Fruit fly (Drosophila melanogaster) whole organism, embryonic: ENCODE measurements around the gene Sumo.

Experiments
- Blimp-1 ChIP-seq: fragments of 200-800 bp; sonication (Bioruptor generic); optimal IDR thresholded peaks from 3 replicates; lab custom pipeline; 2018; ENCODE audit warnings: missing biosample characterization, missing genetic modification characterization, mild to moderate bottlenecking, moderate library complexity, missing genetic modification reagents
- C15 ChIP-seq: fragments of 200-800 bp; sonication (Bioruptor generic); IDR thresholded peaks from 3 replicates; pipeline ENCODE4 v1.3.6; 2022; ENCODE audit warnings: missing biosample characterization, missing genetic modification characterization
- CG10267 ChIP-seq: fragments of 200-800 bp; sonication (Bioruptor generic); optimal IDR thresholded peaks from 2 replicates; lab custom pipeline; 2018; ENCODE audit warnings: missing biosample characterization, mild to moderate bottlenecking, missing genetic modification characterization, moderate library complexity
- CG11695 ChIP-seq: fragments of 200-800 bp; sonication (Bioruptor generic); IDR thresholded peaks from 3 replicates; pipeline ENCODE4 v1.3.6; 2022; ENCODE audit warnings: missing biosample characterization, missing genetic modification characterization
- CG12219 ChIP-seq: fragments of 200-800 bp; sonication (Bioruptor generic); optimal IDR thresholded peaks from 3 replicates; lab custom pipeline; 2018; ENCODE audit warnings: missing biosample characterization, mild to moderate bottlenecking, missing genetic modification characterization
- CG1233 ChIP-seq: fragments of 200-800 bp; sonication (Bioruptor generic); optimal IDR thresholded peaks from 4 replicates; lab custom pipeline; 2018; ENCODE audit warnings: missing biosample characterization, mild to moderate bottlenecking, missing genetic modification characterization
- CG13624 ChIP-seq: fragments of 200-800 bp; sonication (Bioruptor generic); optimal IDR thresholded peaks from 2 replicates; lab custom pipeline; 2016; ENCODE audit warnings: missing biosample characterization, missing genetic modification characterization
- CG14667 ChIP-seq: fragments of 200-800 bp; sonication (Bioruptor generic); IDR thresholded peaks from 2 replicates; pipeline ENCODE4 v1.3.6; 2022; ENCODE audit warnings: missing biosample characterization, missing genetic modification characterization
- CG15514 ChIP-seq: fragments of 200-800 bp; sonication (Bioruptor generic); optimal IDR thresholded peaks from 3 replicates; lab custom pipeline; 2017; ENCODE audit warnings: missing biosample characterization, missing genetic modification characterization, mild to moderate bottlenecking, moderate library complexity, missing genetic modification reagents
- CG17361 ChIP-seq: fragments of 200-800 bp; sonication (Bioruptor generic); IDR thresholded peaks from 3 replicates; pipeline ENCODE4 v1.3.6; 2022; ENCODE audit warnings: missing biosample characterization, missing genetic modification characterization
- CG17802 ChIP-seq: fragments of 200-800 bp; sonication (Bioruptor generic); optimal IDR thresholded peaks from 2 replicates; lab custom pipeline; 2018; ENCODE audit warnings: missing biosample characterization, mild to moderate bottlenecking, missing genetic modification characterization, moderate library complexity
- CG18011 ChIP-seq: fragments of 200-800 bp; sonication (Bioruptor generic); optimal IDR thresholded peaks from 2 replicates; lab custom pipeline; 2017; ENCODE audit warnings: missing biosample characterization, missing genetic modification characterization, mild to moderate bottlenecking, moderate library complexity, missing genotype
- CG2678 ChIP-seq: fragments of 200-800 bp; sonication (Bioruptor generic); optimal IDR thresholded peaks from 3 replicates; lab custom pipeline; 2019; ENCODE audit warnings: missing biosample characterization, mild to moderate bottlenecking, missing genetic modification characterization, moderate library complexity
- CG31388 ChIP-seq: fragments of 200-800 bp; sonication (Bioruptor generic); optimal IDR thresholded peaks from 2 replicates; lab custom pipeline; 2016; ENCODE audit warnings: missing biosample characterization, missing genetic modification characterization
- CG4424 ChIP-seq: fragments of 200-800 bp; sonication (Bioruptor generic); optimal IDR thresholded peaks from 3 replicates; lab custom pipeline; 2016; ENCODE audit warnings: missing biosample characterization, missing genetic modification characterization
- CG6813 ChIP-seq: fragments of 200-800 bp; sonication (Bioruptor generic); optimal IDR thresholded peaks from 2 replicates; lab custom pipeline; 2017; ENCODE audit warnings: missing biosample characterization, missing genetic modification characterization, mild to moderate bottlenecking, moderate library complexity, missing genetic modification reagents
- CG7357 ChIP-seq: fragments of 200-800 bp; sonication (Bioruptor generic); IDR thresholded peaks from 3 replicates; pipeline ENCODE4 v1.3.6; 2022; ENCODE audit warnings: missing biosample characterization, missing genetic modification characterization
- CG7556 ChIP-seq: fragments of 200-800 bp; sonication (Bioruptor generic); optimal IDR thresholded peaks from 2 replicates; lab custom pipeline; 2017; ENCODE audit warnings: missing biosample characterization, mild to moderate bottlenecking, missing genetic modification characterization
- CG7745 ChIP-seq: fragments of 200-800 bp; sonication (Bioruptor generic); optimal IDR thresholded peaks from 2 replicates; lab custom pipeline; 2018; ENCODE audit warnings: missing biosample characterization, mild to moderate bottlenecking, missing genetic modification characterization, moderate library complexity
- CG7963 ChIP-seq: fragments of 200-800 bp; sonication (Bioruptor generic); IDR thresholded peaks from 3 replicates; pipeline ENCODE4 v1.3.6; 2022; ENCODE audit warnings: missing biosample characterization, missing genetic modification characterization; ENCODE audit not compliant: partially characterized antibody
- CG9817 ChIP-seq: fragments of 200-800 bp; sonication (Bioruptor generic); optimal IDR thresholded peaks from 2 replicates; lab custom pipeline; 2018; ENCODE audit warnings: missing biosample characterization, mild to moderate bottlenecking, missing genetic modification characterization, moderate library complexity
- Dref ChIP-seq: fragments of 200-800 bp; sonication (Bioruptor generic); IDR thresholded peaks from 2 replicates; pipeline ENCODE4 v1.3.6; 2022; ENCODE audit warnings: missing biosample characterization, missing genetic modification characterization
- E2f2 ChIP-seq: fragments of 200-800 bp; sonication (Bioruptor generic); IDR thresholded peaks from 2 replicates; pipeline ENCODE4 v1.3.6; 2022; ENCODE audit warnings: missing biosample characterization, missing genetic modification characterization
- H15 ChIP-seq: fragments of 200-800 bp; sonication (Bioruptor generic); IDR thresholded peaks from 3 replicates; pipeline ENCODE4 v1.3.6; 2022; ENCODE audit warnings: missing biosample characterization, missing genetic modification characterization
- Hr3 ChIP-seq: fragments of 200-800 bp; sonication (Bioruptor generic); optimal IDR thresholded peaks from 3 replicates; lab custom pipeline; 2016; ENCODE audit warnings: missing biosample characterization, missing genetic modification characterization
- Hsf ChIP-seq: fragments of 200-800 bp; sonication (Bioruptor generic); optimal IDR thresholded peaks from 3 replicates; lab custom pipeline; 2016; ENCODE audit warnings: missing biosample characterization, missing genetic modification characterization
- MTF-1 ChIP-seq: fragments of 200-800 bp; sonication (Bioruptor generic); optimal IDR thresholded peaks from 2 replicates; lab custom pipeline; 2018; ENCODE audit warnings: missing biosample characterization, mild to moderate bottlenecking, missing genetic modification characterization, borderline replicate concordance
- Mad ChIP-seq: fragments of 200-800 bp; sonication (Bioruptor generic); optimal IDR thresholded peaks from 2 replicates; lab custom pipeline; 2016; ENCODE audit warnings: missing biosample characterization, missing genetic modification characterization
- Side ChIP-seq: fragments of 200-800 bp; sonication (Bioruptor generic); optimal IDR thresholded peaks from 2 replicates; lab custom pipeline; 2016; ENCODE audit warnings: missing biosample characterization, missing genetic modification characterization
- Trl ChIP-seq, 3 experiments: fragments of >200 bp in 2 of 3; fragments of 200-800 bp in 1 of 3; sonication (Bioruptor generic) in 1 of 3; optimal IDR thresholded peaks; 2 replicates in 1 of 3; 3 replicates in 2 of 3; lab custom pipeline; 2016 to 2017; ENCODE audit warnings: missing biosample characterization in 1 of 3, missing genetic modification characterization in 1 of 3
- bab2 ChIP-seq: fragments of 200-800 bp; sonication (Bioruptor generic); optimal IDR thresholded peaks from 2 replicates; lab custom pipeline; 2016; ENCODE audit warnings: missing biosample characterization, missing genetic modification characterization
- bigmax ChIP-seq: fragments of 200-800 bp; sonication (Bioruptor generic); optimal IDR thresholded peaks from 2 replicates; lab custom pipeline; 2018; ENCODE audit warnings: missing biosample characterization, mild to moderate bottlenecking, missing genetic modification characterization
- cwo ChIP-seq: fragments of 200-800 bp; sonication (Bioruptor generic); optimal IDR thresholded peaks from 3 replicates; lab custom pipeline; 2017; ENCODE audit warnings: missing biosample characterization, missing genetic modification characterization, mild to moderate bottlenecking, moderate library complexity, missing genetic modification reagents
- dmrt11E ChIP-seq: fragments of 200-800 bp; sonication (Bioruptor generic); optimal IDR thresholded peaks from 3 replicates; lab custom pipeline; 2018; ENCODE audit warnings: missing biosample characterization, mild to moderate bottlenecking, missing genetic modification characterization, moderate library complexity
- dysf ChIP-seq: fragments of 200-800 bp; sonication (Bioruptor generic); IDR thresholded peaks from 3 replicates; pipeline ENCODE4 v1.3.6; 2022; ENCODE audit warnings: missing biosample characterization, missing genetic modification characterization
- emc ChIP-seq: fragments of 200-800 bp; sonication (Bioruptor generic); optimal IDR thresholded peaks from 2 replicates; lab custom pipeline; 2016; ENCODE audit warnings: missing biosample characterization, missing genetic modification characterization
- ems ChIP-seq: fragments of 200-800 bp; sonication (Bioruptor generic); optimal IDR thresholded peaks from 3 replicates; lab custom pipeline; 2016; ENCODE audit warnings: missing biosample characterization, missing genetic modification characterization
- gcm ChIP-seq: fragments of 200-800 bp; sonication (Bioruptor generic); optimal IDR thresholded peaks from 2 replicates; lab custom pipeline; 2019; ENCODE audit warnings: missing biosample characterization, mild to moderate bottlenecking, missing genetic modification characterization, moderate library complexity
- hb ChIP-seq: fragments of 200-800 bp; sonication (Bioruptor generic); IDR thresholded peaks from 3 replicates; pipeline ENCODE4 v1.3.6; 2022; ENCODE audit warnings: missing biosample characterization, missing genetic modification characterization; ENCODE audit not compliant: partially characterized antibody
- nerfin-2 ChIP-seq: fragments of 200-800 bp; sonication (Bioruptor generic); IDR thresholded peaks from 2 replicates; pipeline ENCODE4 v1.3.6; 2022; ENCODE audit warnings: missing biosample characterization, missing genetic modification characterization; ENCODE audit not compliant: partially characterized antibody
- nom ChIP-seq: fragments of 200-800 bp; sonication (Bioruptor generic); optimal IDR thresholded peaks from 2 replicates; lab custom pipeline; 2017; ENCODE audit warnings: missing biosample characterization, missing genetic modification characterization, mild to moderate bottlenecking, moderate library complexity, missing genetic modification reagents
- pho ChIP-seq: fragments of 200-800 bp; sonication (Bioruptor generic); optimal IDR thresholded peaks from 2 replicates; lab custom pipeline; 2016; ENCODE audit warnings: missing biosample characterization, missing genetic modification characterization
- pum ChIP-seq: fragments of 200-800 bp; sonication (Bioruptor generic); optimal IDR thresholded peaks from 2 replicates; lab custom pipeline; 2016; ENCODE audit warnings: missing biosample characterization, missing genetic modification characterization
- sens ChIP-seq: fragments of 200-800 bp; sonication (Bioruptor generic); peaks from one replicate; lab custom pipeline; 2016; ENCODE audit warnings: missing biosample characterization, missing genetic modification characterization
- slou ChIP-seq: fragments of 200-800 bp; sonication (Bioruptor generic); optimal IDR thresholded peaks from 3 replicates; lab custom pipeline; 2016; ENCODE audit warnings: missing biosample characterization, missing genetic modification characterization
- slp2 ChIP-seq: fragments of 200-800 bp; sonication (Bioruptor generic); optimal IDR thresholded peaks from 2 replicates; lab custom pipeline; 2016; ENCODE audit warnings: missing biosample characterization, missing genetic modification characterization
- sob ChIP-seq: fragments of 200-800 bp; sonication (Bioruptor generic); IDR thresholded peaks from 2 replicates; pipeline ENCODE4 v1.3.6; 2022; ENCODE audit warnings: missing biosample characterization, missing genetic modification characterization
- tin ChIP-seq: fragments of 200-800 bp; sonication (Bioruptor generic); optimal IDR thresholded peaks from 3 replicates; lab custom pipeline; 2016; ENCODE audit warnings: missing biosample characterization, missing genetic modification characterization
- trem ChIP-seq: fragments of 200-800 bp; optimal IDR thresholded peaks from 3 replicates; lab custom pipeline; 2019; ENCODE audit warnings: missing biosample characterization, mild to moderate bottlenecking, missing genetic modification characterization, moderate library complexity
- vfl ChIP-seq: fragments of 200-800 bp; sonication (Bioruptor generic); optimal IDR thresholded peaks from 2 replicates; lab custom pipeline; 2016; ENCODE audit warnings: missing biosample characterization, missing genetic modification characterization

The Sumo gene

DNA sequence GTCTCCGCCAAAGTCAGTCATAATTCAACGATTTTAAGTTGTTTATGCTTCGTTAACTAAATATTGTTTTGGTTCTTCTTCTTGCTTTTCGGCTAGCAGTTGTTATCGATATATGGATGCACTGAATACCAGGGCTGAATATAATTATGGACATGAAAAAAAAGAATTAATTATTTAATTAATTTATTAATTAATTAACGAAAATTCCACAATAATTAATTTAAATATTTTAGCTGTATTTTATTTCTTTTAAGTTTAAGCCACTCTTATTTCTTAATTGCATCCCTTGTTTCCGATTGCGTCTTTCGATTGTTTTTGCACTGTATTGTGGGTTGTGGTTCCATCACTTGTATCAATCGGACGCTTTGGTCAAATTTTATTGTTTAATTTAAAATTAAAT lies 17.3 kb downstream of the Sumo start, which contains the start of the genes Gas41 and SA1 (continued):
- TF ChIP-seq CG6813 (GFP tag; lab: Kevin White, UChicago): peak; percentile 40
- no peak for TF ChIP-seq dysf (GFP tag; lab: Robert Waterston, UW)
- TF ChIP-seq Blimp-1 (GFP tag; lab: Kevin White, UChicago): no peak
- peak; percentile 72 for TF ChIP-seq cwo (GFP tag; lab: Kevin White, UChicago)
- TF ChIP-seq pum (GFP tag; lab: Kevin White, UChicago): peak; percentile 67
- TF ChIP-seq emc (GFP tag; lab: Kevin White, UChicago): no peak
- peak; percentile 50; the same call in 2 of the 3 replicates for TF ChIP-seq CG11695
- no peak for TF ChIP-seq Trl (optimal IDR thresholded peaks at IDR 0.05; lab: Kevin White, UChicago)
- peak; percentile 7 for TF ChIP-seq Trl (GFP tag; optimal IDR thresholded peaks at IDR 0.05; lab: Kevin White, UChicago)
- TF ChIP-seq CG15514: peak; percentile 96
- TF ChIP-seq trem (tag; lab: Kevin White, UChicago): peak; percentile 95
- TF ChIP-seq Dref: peak; percentile 76
- TF ChIP-seq nom (GFP tag; lab: Kevin White, UChicago): peak; percentile 44
- TF ChIP-seq Hr3 (GFP tag; lab: Kevin White, UChicago): peak; percentile 94
- TF ChIP-seq nerfin-2 (GFP tag; lab: Robert Waterston, UW): no peak
- TF ChIP-seq slou: no peak
- TF ChIP-seq dmrt11E (tag; lab: Kevin White, UChicago): peak; percentile 82
- TF ChIP-seq CG7357 (GFP tag; lab: Robert Waterston, UW): peak; percentile 76; the same call in 2 of the 3 replicates
- peak; percentile 65; the same call in 1 of the 3 replicates for TF ChIP-seq C15 (GFP tag; lab: Robert Waterston, UW)
- TF ChIP-seq gcm (GFP tag; lab: Kevin White, UChicago): peak; percentile 93
- 0 out of 2 replicates have a peak, but pooled peaks have one; percentile 49 for TF ChIP-seq E2f2 (GFP tag; lab: Robert Waterston, UW)
- TF ChIP-seq hb (GFP tag; lab: Robert Waterston, UW): peak; percentile 69
- no peak for TF ChIP-seq Mad (GFP tag; lab: Kevin White, UChicago)
- TF ChIP-seq Side: peak; percentile 28
- TF ChIP-seq CG12219 (GFP tag; lab: Kevin White, UChicago): peak; percentile 69
- peak; percentile 63 for TF ChIP-seq MTF-1 (GFP tag; lab: Kevin White, UChicago)
- TF ChIP-seq CG7963 (GFP tag; lab: Robert Waterston, UW): 0 out of 3 replicates have a peak, but pooled peaks have one; percentile 25
- TF ChIP-seq CG9817: peak; percentile 29
- peak; percentile 90 for TF ChIP-seq CG14667
- TF ChIP-seq CG18011 (GFP tag; lab: Kevin White, UChicago): peak; percentile 77
- TF ChIP-seq CG10267: peak; percentile 83
- TF ChIP-seq bigmax (GFP tag; lab: Kevin White, UChicago): no peak
- peak; percentile 74 for TF ChIP-seq CG7745
- peak; percentile 95 for TF ChIP-seq CG17361 (GFP tag; lab: Robert Waterston, UW)
- no peak for TF ChIP-seq sob (GFP tag; lab: Robert Waterston, UW)
- TF ChIP-seq H15 (GFP tag; lab: Robert Waterston, UW): no peak; the same call in 1 of the 3 replicates
- peak; percentile 78 for TF ChIP-seq CG7556
- peak; percentile 92 for TF ChIP-seq CG2678 (tag; lab: Kevin White, UChicago)
- TF ChIP-seq sens (GFP tag; lab: Kevin White, UChicago): peak; percentile 89
- TF ChIP-seq vfl (GFP tag; lab: Kevin White, UChicago): peak; percentile 72
- TF ChIP-seq CG31388 (GFP tag; lab: Kevin White, UChicago): no peak
- peak; percentile 41 for TF ChIP-seq pho (GFP tag; lab: Kevin White, UChicago)
- TF ChIP-seq CG17802: peak; percentile 52
- TF ChIP-seq CG13624 (GFP tag; lab: Kevin White, UChicago): no peak
- TF ChIP-seq ems (GFP tag; lab: Kevin White, UChicago): no peak
- no peak for TF ChIP-seq bab2
- peak; percentile 89 for TF ChIP-seq CG4424 (GFP tag; lab: Kevin White, UChicago)
- peak; percentile 15 for TF ChIP-seq tin (GFP tag; lab: Kevin White, UChicago)
- TF ChIP-seq CG1233 (GFP tag; lab: Kevin White, UChicago): peak; percentile 81
- no peak for TF ChIP-seq Hsf (GFP tag; lab: Kevin White, UChicago)
- TF ChIP-seq slp2 (GFP tag; lab: Kevin White, UChicago): no peak
